Worm (Caenorhabditis elegans) whole organism, L4 larva: ENCODE data around the gene srx-8.
A peak's percentile ranks its signal among the peaks of the same experiment; 100 is the strongest.

Experiments used
- F10B5.3 ChIP-seq: sonication (generic microtip); optimal IDR thresholded peaks from 2 replicates; lab custom pipeline; 2016; ENCODE audit warnings: mild to moderate bottlenecking, missing genetic modification characterization, missing compliant biosample characterization
- F26F4.8 ChIP-seq: fragments of 200-800 bp; sonication (Bioruptor generic); conservative IDR thresholded peaks from 2 replicates; pipeline ENCODE4 v1.3.6; 2022; ENCODE audit warnings: missing genetic modification characterization, missing compliant biosample characterization
- T20F7.1 ChIP-seq: fragments of 200-800 bp; sonication (Bioruptor generic); optimal IDR thresholded peaks from 2 replicates; lab custom pipeline; 2018; ENCODE audit warnings: mild to moderate bottlenecking, missing genetic modification characterization, missing compliant biosample characterization
- Y105C5A.15 ChIP-seq: fragments of 200-800 bp; sonication (Bioruptor generic); IDR thresholded peaks from 2 replicates; pipeline ENCODE4 v1.3.6; 2022; ENCODE audit warnings: missing genetic modification characterization, missing compliant biosample characterization
- Y5F2A.4 ChIP-seq: fragments of 200-800 bp; sonication (Bioruptor generic); optimal IDR thresholded peaks from 2 replicates; lab custom pipeline; 2018; ENCODE audit warnings: mild to moderate bottlenecking, missing genetic modification characterization, missing compliant biosample characterization
- Y75B8A.6 ChIP-seq: fragments of 200-800 bp; sonication (Bioruptor generic); IDR thresholded peaks from 2 replicates; pipeline ENCODE4 v1.3.6; 2022; ENCODE audit warnings: missing genetic modification reagents, missing genetic modification characterization, missing compliant biosample characterization
- aly-2 ChIP-seq: sonication (generic microtip); optimal IDR thresholded peaks from 2 replicates; lab custom pipeline; 2018; ENCODE audit warnings: missing biosample characterization, missing genetic modification characterization
- attf-4 ChIP-seq: sonication (generic microtip); optimal IDR thresholded peaks from 3 replicates; lab custom pipeline; 2017; ENCODE audit warnings: missing biosample characterization, missing genetic modification characterization
- ceh-28 ChIP-seq: fragments of 150-350 bp; optimal IDR thresholded peaks from 2 replicates; lab custom pipeline; 2014; ENCODE audit warnings: missing biosample characterization, missing genetic modification reagents, missing genetic modification characterization
- ceh-32 ChIP-seq: sonication (generic microtip); optimal IDR thresholded peaks from 2 replicates; lab custom pipeline; 2016; ENCODE audit warnings: mild to moderate bottlenecking, missing genetic modification characterization, missing compliant biosample characterization; ENCODE audit not compliant: poor library complexity
- cey-2 ChIP-seq: sonication (generic microtip); optimal IDR thresholded peaks from 3 replicates; lab custom pipeline; 2017; ENCODE audit warnings: missing genetic modification characterization, mild to moderate bottlenecking, missing compliant biosample characterization, antibody characterized with exemption, borderline replicate concordance; ENCODE audit not compliant: insufficient read depth
- daf-16 ChIP-seq, 3 experiments: sonication (generic microtip); optimal IDR thresholded peaks; 2 replicates each; lab custom pipeline; 2016 to 2017; ENCODE audit warnings: missing genetic modification characterization in 3 of 3, missing genetic modification reagents in 3 of 3, mild to moderate bottlenecking in 2 of 3, missing compliant biosample characterization in 2 of 3, missing biosample characterization in 1 of 3, moderate library complexity in 1 of 3
- daf-19 ChIP-seq: fragments of 200-800 bp; sonication (Bioruptor generic); conservative IDR thresholded peaks from 2 replicates; pipeline ENCODE4 v1.3.6; 2022; ENCODE audit warnings: missing genetic modification characterization, missing compliant biosample characterization
- dmd-6 ChIP-seq: fragments of 200-800 bp; sonication (Bioruptor generic); IDR thresholded peaks from 2 replicates; pipeline ENCODE4 v1.3.6; 2022; ENCODE audit warnings: missing genetic modification reagents, missing genetic modification characterization, missing compliant biosample characterization
- dmd-9 ChIP-seq: fragments of 200-800 bp; sonication (Bioruptor generic); IDR thresholded peaks from 2 replicates; pipeline ENCODE4 v1.3.6; 2022; ENCODE audit warnings: missing genetic modification reagents, missing genetic modification characterization, missing compliant biosample characterization
- dpl-1 ChIP-seq: fragments of 150-350 bp; optimal IDR thresholded peaks from 2 replicates; lab custom pipeline; 2014; ENCODE audit warnings: missing biosample characterization, missing genetic modification reagents, missing genetic modification characterization
- duxl-1 ChIP-seq: sonication (generic microtip); optimal IDR thresholded peaks from 2 replicates; lab custom pipeline; 2016; ENCODE audit warnings: mild to moderate bottlenecking, missing genetic modification characterization, moderate library complexity, missing compliant biosample characterization; ENCODE audit not compliant: poor library complexity
- fkh-10 ChIP-seq: fragments of 150-350 bp; optimal IDR thresholded peaks from 2 replicates; lab custom pipeline; 2014; ENCODE audit warnings: missing biosample characterization, missing genetic modification reagents, missing genetic modification characterization
- fos-1 ChIP-seq: fragments of 150-350 bp; optimal IDR thresholded peaks from 2 replicates; lab custom pipeline; 2014; ENCODE audit warnings: missing biosample characterization, missing genetic modification characterization
- hif-1 ChIP-seq, 2 experiments: sonication (generic microtip); optimal IDR thresholded peaks; 2 replicates each; lab custom pipeline; 2016 to 2017; ENCODE audit warnings: missing compliant biosample characterization in 2 of 2, missing genetic modification characterization in 2 of 2, missing genetic modification reagents in 2 of 2, missing genotype in 2 of 2, mild to moderate bottlenecking in 1 of 2
- hlh-11 ChIP-seq: fragments of 200-800 bp; sonication (Bioruptor generic); optimal IDR thresholded peaks from 2 replicates; lab custom pipeline; 2018; ENCODE audit warnings: mild to moderate bottlenecking, missing genetic modification characterization, missing compliant biosample characterization
- hlh-30 ChIP-seq: sonication (generic microtip); optimal IDR thresholded peaks from 2 replicates; lab custom pipeline; 2017; ENCODE audit warnings: antibody characterized with exemption, mild to moderate bottlenecking, missing genetic modification characterization, missing compliant biosample characterization; ENCODE audit not compliant: insufficient read depth
- hmg-1.1 ChIP-seq: fragments of 200-800 bp; sonication (Bioruptor generic); IDR thresholded peaks from 2 replicates; pipeline ENCODE4 v1.3.6; 2022; ENCODE audit warnings: missing genetic modification reagents, missing genetic modification characterization, missing compliant biosample characterization
- jun-1 ChIP-seq: fragments of 150-350 bp; optimal IDR thresholded peaks from 2 replicates; lab custom pipeline; 2014; ENCODE audit warnings: missing biosample characterization, missing genetic modification reagents, missing genetic modification characterization
- lim-7 ChIP-seq: fragments of 200-800 bp; sonication (Bioruptor generic); IDR thresholded peaks from 2 replicates; pipeline ENCODE4 v1.3.6; 2022; ENCODE audit warnings: missing genetic modification characterization, missing compliant biosample characterization
- lin-13 ChIP-seq: fragments of 150-350 bp; optimal IDR thresholded peaks from 2 replicates; lab custom pipeline; 2014; ENCODE audit warnings: missing biosample characterization, missing genetic modification reagents, missing genetic modification characterization
- lin-38 ChIP-seq: fragments of 200-800 bp; sonication (Bioruptor generic); IDR thresholded peaks from 2 replicates; pipeline ENCODE4 v1.3.6; 2022; ENCODE audit warnings: missing genetic modification reagents, missing genetic modification characterization, missing compliant biosample characterization
- lin-39 ChIP-seq: fragments of 150-350 bp; optimal IDR thresholded peaks from 2 replicates; lab custom pipeline; 2014; ENCODE audit warnings: missing biosample characterization, missing genetic modification reagents, missing genetic modification characterization
- lir-3 ChIP-seq: sonication (generic microtip); optimal IDR thresholded peaks from 2 replicates; lab custom pipeline; 2016; ENCODE audit warnings: mild to moderate bottlenecking, missing genetic modification characterization, missing compliant biosample characterization
- lsy-2 ChIP-seq, 2 experiments: fragments of 150-350 bp in 1 of 2; sonication (generic microtip) in 1 of 2; optimal IDR thresholded peaks; 2 replicates each; lab custom pipeline; 2014 to 2017; ENCODE audit warnings: missing biosample characterization in 2 of 2, missing genetic modification characterization in 2 of 2
- madf-5 ChIP-seq, 2 experiments: fragments of 200-800 bp; sonication (Bioruptor generic); IDR thresholded peaks; 2 replicates each; pipeline ENCODE4 v1.3.6; 2022; ENCODE audit warnings: missing compliant biosample characterization in 2 of 2, missing genetic modification characterization in 2 of 2
- mep-1 ChIP-seq: fragments of 150-350 bp; sonication (generic microtip); optimal IDR thresholded peaks from 3 replicates; lab custom pipeline; 2014; ENCODE audit warnings: missing biosample characterization, missing genetic modification characterization
- mes-2 ChIP-seq: sonication (generic microtip); optimal IDR thresholded peaks from 2 replicates; lab custom pipeline; 2016; ENCODE audit warnings: missing genotype, mild to moderate bottlenecking, missing genetic modification characterization, missing compliant biosample characterization; ENCODE audit not compliant: poor library complexity, severe bottlenecking
- nhr-111 ChIP-seq: fragments of 200-800 bp; sonication (Bioruptor generic); optimal IDR thresholded peaks from 2 replicates; lab custom pipeline; 2018; ENCODE audit warnings: mild to moderate bottlenecking, missing genetic modification characterization, missing compliant biosample characterization
- nhr-237 ChIP-seq: sonication (generic microtip); optimal IDR thresholded peaks from 2 replicates; lab custom pipeline; 2017; ENCODE audit warnings: missing biosample characterization, missing genetic modification characterization
- nhr-28 ChIP-seq: fragments of 150-350 bp; optimal IDR thresholded peaks from 2 replicates; lab custom pipeline; 2014; ENCODE audit warnings: missing biosample characterization, missing genetic modification characterization
- nhr-41 ChIP-seq: fragments of 200-800 bp; sonication (Bioruptor generic); IDR thresholded peaks from 2 replicates; pipeline ENCODE4 v1.3.6; 2022; ENCODE audit warnings: missing genetic modification reagents, missing genetic modification characterization, missing compliant biosample characterization
- nhr-42 ChIP-seq: fragments of 200-800 bp; sonication (Bioruptor generic); IDR thresholded peaks from 2 replicates; pipeline ENCODE4 v1.3.6; 2022; ENCODE audit warnings: missing genetic modification characterization, missing compliant biosample characterization
- nhr-77 ChIP-seq: fragments of 150-350 bp; optimal IDR thresholded peaks from 2 replicates; lab custom pipeline; 2014; ENCODE audit warnings: missing biosample characterization, missing genetic modification characterization
- saeg-2 ChIP-seq: fragments of 200-800 bp; sonication (Bioruptor generic); IDR thresholded peaks from 2 replicates; pipeline ENCODE4 v1.3.6; 2022; ENCODE audit warnings: missing genetic modification reagents, missing genetic modification characterization, missing compliant biosample characterization
- set-16 ChIP-seq: fragments of 200-800 bp; sonication (Bioruptor generic); IDR thresholded peaks from 2 replicates; pipeline ENCODE4 v1.3.6; 2022; ENCODE audit warnings: missing genetic modification reagents, missing genetic modification characterization, missing compliant biosample characterization
- snpc-1.2 ChIP-seq: fragments of 200-800 bp; sonication (Bioruptor generic); IDR thresholded peaks from 2 replicates; pipeline ENCODE4 v1.3.6; 2022; ENCODE audit warnings: missing genetic modification reagents, missing genetic modification characterization, missing compliant biosample characterization
- snpc-4 ChIP-seq: fragments of 150-350 bp; optimal IDR thresholded peaks from 2 replicates; lab custom pipeline; 2014; ENCODE audit warnings: missing biosample characterization, missing genetic modification characterization
- unc-130 ChIP-seq: sonication (generic microtip); optimal IDR thresholded peaks from 2 replicates; lab custom pipeline; 2016; ENCODE audit warnings: missing genetic modification reagents, missing genetic modification characterization, missing compliant biosample characterization
- unc-62 ChIP-seq, 3 experiments: fragments of 150-350 bp in 1 of 3; sonication (generic microtip); optimal IDR thresholded peaks in 2 of 3; peaks in 1 of 3; 1 replicate in 1 of 3; 2 replicates in 2 of 3; lab custom pipeline; 2014 to 2017; ENCODE audit warnings: missing biosample characterization in 3 of 3, missing genetic modification characterization in 3 of 3, missing genetic modification reagents in 3 of 3, missing genotype in 1 of 3
- zfp-2 ChIP-seq: sonication (generic microtip); optimal IDR thresholded peaks from 2 replicates; lab custom pipeline; 2016; ENCODE audit warnings: mild to moderate bottlenecking, missing genetic modification characterization, missing compliant biosample characterization
- zfp-3 ChIP-seq: fragments of 200-800 bp; sonication (Bioruptor generic); conservative IDR thresholded peaks from 2 replicates; pipeline ENCODE4 v1.3.6; 2022; ENCODE audit warnings: missing genetic modification reagents, missing genetic modification characterization, missing compliant biosample characterization
- zip-11 ChIP-seq: fragments of 200-800 bp; sonication (Bioruptor generic); IDR thresholded peaks from 2 replicates; pipeline ENCODE4 v1.3.6; 2022; ENCODE audit warnings: missing genetic modification characterization, missing compliant biosample characterization
- zip-2 ChIP-seq: fragments of 150-350 bp; optimal IDR thresholded peaks from 2 replicates; lab custom pipeline; 2014; ENCODE audit warnings: missing biosample characterization, missing genetic modification characterization
- ztf-7 ChIP-seq: fragments of 150-350 bp; optimal IDR thresholded peaks from 2 replicates; lab custom pipeline; 2014; ENCODE audit warnings: missing biosample characterization, missing genetic modification characterization

srx-8 gene

ce11 chrV:532046-532445 lies 23.9 kb downstream of the srx-8 start, which contains the start of gene nhr-58 (continued):
- TF ChIP-seq attf-4 (no peak), nhr-41 (GFP tag; lab: Robert Waterston, UW) (no peak), nhr-42 (GFP tag; lab: Robert Waterston, UW) (no peak), daf-16 (GFP tag; optimal IDR thresholded peaks at IDR 0.05; lab: Kevin White, UChicago) (no peak), daf-16 (tag; optimal IDR thresholded peaks at IDR 0.05; lab: Kevin White, UChicago) (peak; percentile 63), cey-2 (tag; lab: Kevin White, UChicago) (no peak), lir-3 (tag; lab: Kevin White, UChicago) (no peak), Y5F2A.4 (no peak), zfp-3 (GFP tag; lab: Robert Waterston, UW) (no peak), lin-13 (GFP tag; lab: Kevin White, UChicago) (no peak), hlh-11 (peak; percentile 96), zfp-2 (tag; lab: Kevin White, UChicago) (no peak), lim-7 (GFP tag; lab: Robert Waterston, UW) (no peak), T20F7.1 (no peak), dpl-1 (GFP tag; lab: Kevin White, UChicago) (peak; percentile 16), lsy-2 (tag; optimal IDR thresholded peaks at IDR 0.05; lab: Kevin White, UChicago) (peak in 1 of 2 experiments; percentile 35), dmd-6 (GFP tag; lab: Robert Waterston, UW) (peak; percentile 97), dmd-9 (GFP tag; lab: Robert Waterston, UW) (no peak), unc-130 (GFP tag; lab: Kevin White, UChicago) (no peak), ceh-28 (tag; lab: Kevin White, UChicago) (no peak), madf-5 (GFP tag; IDR thresholded peaks at IDR 0.05; lab: Robert Waterston, UW) (no peak), zip-2 (peak; percentile 98), ceh-32 (tag; lab: Kevin White, UChicago) (no peak), mes-2 (tag; lab: Kevin White, UChicago) (peak; percentile 76), F10B5.3 (tag; lab: Kevin White, UChicago) (no peak), nhr-111 (no peak), jun-1 (peak; percentile 53), duxl-1 (peak; percentile 32), nhr-237 (tag; lab: Kevin White, UChicago) (no peak), saeg-2 (GFP tag; lab: Robert Waterston, UW) (no peak), hmg-1.1 (GFP tag; lab: Robert Waterston, UW) (0 out of 2 replicates have a peak, but pooled peaks have one; percentile 28), fos-1 (no peak), snpc-1.2 (GFP tag; lab: Robert Waterston, UW) (no peak), lin-39 (tag; lab: Kevin White, UChicago) (no peak), fkh-10 (GFP tag; lab: Kevin White, UChicago) (no peak), set-16 (GFP tag; lab: Robert Waterston, UW) (no peak), zip-11 (GFP tag; lab: Robert Waterston, UW) (no peak), Y75B8A.6 (GFP tag; lab: Robert Waterston, UW) (no peak), hlh-30 (tag; lab: Kevin White, UChicago) (peak; percentile 79), ztf-7 (tag; lab: Kevin White, UChicago) (peak; percentile 77), nhr-77 (tag; lab: Kevin White, UChicago) (peak; percentile 92), mep-1 (tag; lab: Kevin White, UChicago) (no peak), snpc-4 (no peak), hif-1 (tag; optimal IDR thresholded peaks at IDR 0.05; lab: Kevin White, UChicago) (peak in 1 of 2 experiments; percentile 42), unc-62 (GFP tag; optimal IDR thresholded peaks at IDR 0.05 in 1 of 2; lab: Kevin White, UChicago) (no peak), unc-62 (tag; optimal IDR thresholded peaks at IDR 0.05; lab: Kevin White, UChicago) (no peak), Y105C5A.15 (no peak), lin-38 (no peak), aly-2 (tag; lab: Kevin White, UChicago) (no peak), daf-19 (GFP tag; lab: Robert Waterston, UW) (no peak), F26F4.8 (no peak), nhr-28 (peak; percentile 98)
